Worm (Caenorhabditis elegans): Measurements from ENCODE around the gene prdx-2.
"Not testable (repeated sequence)": the region's sequence is repeated elsewhere in the genome, so short reads cannot be mapped to it uniquely, and the experiment has no call there.

Gene prdx-2

DNA sequence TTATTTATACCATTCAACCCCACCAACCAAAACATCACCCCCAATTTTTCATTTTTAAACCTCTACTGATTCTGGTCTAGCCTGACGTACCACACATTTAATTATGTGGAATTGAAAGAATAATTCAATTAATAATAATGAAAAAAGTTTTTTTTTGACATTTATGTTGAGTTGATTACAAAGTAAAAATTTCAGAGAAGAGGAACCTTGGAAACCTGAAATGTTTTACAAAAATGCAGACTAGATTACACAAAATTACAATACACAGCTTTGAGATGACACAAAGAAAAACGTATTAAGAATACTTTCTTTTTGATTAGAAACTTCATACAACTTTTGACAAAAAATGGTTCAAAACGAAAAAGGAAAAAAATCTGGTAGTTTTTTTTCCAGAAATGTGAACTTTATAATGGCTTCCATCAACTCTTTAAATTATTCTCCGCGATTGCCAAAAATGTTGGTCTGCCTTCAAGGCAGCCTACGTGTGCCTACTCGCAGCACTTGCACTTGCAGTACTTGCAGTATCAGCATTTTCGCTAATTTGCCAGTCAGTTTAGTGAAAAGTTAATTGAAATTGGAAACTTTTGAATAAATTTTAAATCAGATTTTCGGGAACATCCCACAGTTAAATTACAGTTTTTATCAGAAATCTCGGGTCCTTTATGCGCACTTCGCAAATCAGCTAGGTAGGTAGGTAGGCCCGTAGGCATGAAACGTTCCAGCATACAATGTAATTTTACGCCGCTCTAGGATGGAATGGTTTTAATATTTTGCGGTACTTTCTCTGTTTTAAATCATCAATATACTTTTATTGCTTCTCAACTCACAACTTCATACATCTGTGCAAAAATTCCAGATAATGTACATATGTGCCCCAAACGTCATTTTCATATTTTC lies 37.1 kb upstream of the prdx-2 start:
- no peak for TF ChIP-seq W03F9.2 (tag; optimal IDR thresholded peaks at IDR 0.05)
- no peak for TF ChIP-seq dao-5 (tag; optimal IDR thresholded peaks at IDR 0.05)
- peak; percentile 60 for TF ChIP-seq him-1 (tag; optimal IDR thresholded peaks at IDR 0.05)

ce11 chrII:5341573-5341972 lies 36.4 kb upstream of the prdx-2 start:
- TF ChIP-seq dao-5 (tag; optimal IDR thresholded peaks at IDR 0.05) = no peak

DNA sequence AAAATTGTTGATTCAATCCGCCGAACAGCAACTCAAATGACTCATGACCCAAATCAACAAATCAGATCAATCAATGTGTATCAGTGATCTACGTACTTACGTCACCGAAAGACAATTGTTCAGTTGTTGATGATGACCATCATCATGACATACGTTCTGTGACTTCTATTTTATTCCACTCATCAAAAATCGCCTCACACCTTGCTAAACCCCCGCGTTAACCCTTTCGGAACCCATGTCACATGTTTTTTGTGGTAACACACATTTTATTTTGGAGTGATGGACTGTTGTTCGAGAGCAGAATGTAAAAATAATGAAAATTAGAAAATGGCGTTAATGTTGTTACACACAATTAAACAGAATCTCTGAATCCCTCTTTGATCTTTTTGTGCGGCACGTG lies 35.6 kb upstream of the prdx-2 start:
- TF ChIP-seq dao-5 (tag; optimal IDR thresholded peaks at IDR 0.05) (no peak), him-1 (tag; optimal IDR thresholded peaks at IDR 0.05) (no peak), W03F9.2 (tag; optimal IDR thresholded peaks at IDR 0.05) (no peak)

ce11 chrII:5344775-5345174 lies 33.2 kb upstream of the prdx-2 start, which contains the start of gene F09E5.14:
Gene F09E5.14 (minus strand): TSS chrII:5344875.
- TF ChIP-seq him-1 (tag; optimal IDR thresholded peaks at IDR 0.05) (no peak), dao-5 (tag; optimal IDR thresholded peaks at IDR 0.05) (no peak), W03F9.2 (tag; optimal IDR thresholded peaks at IDR 0.05) (no peak)

- TF ChIP-seq dao-5, W03F9.2, him-1 (tag; optimal IDR thresholded peaks at IDR 0.05): not testable (repeated sequence)
Measured at ce11 chrII:5350357-5350756, 27.6 kb upstream of the prdx-2 start, which contains the start of gene F09E5.8. Gene F09E5.8 (plus strand): TSS chrII:5350669.

- TF ChIP-seq dao-5 (tag; optimal IDR thresholded peaks at IDR 0.05) (no peak), W03F9.2 (tag; optimal IDR thresholded peaks at IDR 0.05) (no peak), him-1 (tag; optimal IDR thresholded peaks at IDR 0.05) (no peak)
Measured at ce11 chrII:5351799-5352198, 26.2 kb upstream of the prdx-2 start, which contains the start of gene F09E5.7. Gene F09E5.7 (plus strand): TSS chrII:5352099.

DNA sequence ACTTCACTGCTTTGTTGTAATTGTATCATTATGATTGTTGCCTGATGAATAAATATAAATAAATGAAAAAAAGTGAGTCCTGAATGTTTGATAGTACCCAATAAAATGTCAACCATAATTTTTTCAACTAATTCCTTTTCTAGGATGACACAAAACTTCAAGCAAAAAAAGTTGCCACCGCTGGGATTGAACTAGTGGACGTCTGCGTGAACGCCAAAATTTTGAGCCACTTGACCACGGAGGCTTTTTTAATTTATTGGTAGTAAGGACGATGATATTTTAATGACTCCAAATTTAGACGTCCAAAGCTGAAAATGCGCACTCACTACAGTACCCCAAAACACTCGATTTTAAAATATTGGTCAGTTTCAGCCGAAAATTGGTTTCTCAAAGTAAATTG lies 24.4 kb upstream of the prdx-2 start:
- TF ChIP-seq him-1 (tag; optimal IDR thresholded peaks at IDR 0.05) (no peak), dao-5 (tag; optimal IDR thresholded peaks at IDR 0.05) (peak; percentile 46), W03F9.2 (tag; optimal IDR thresholded peaks at IDR 0.05) (no peak)

DNA sequence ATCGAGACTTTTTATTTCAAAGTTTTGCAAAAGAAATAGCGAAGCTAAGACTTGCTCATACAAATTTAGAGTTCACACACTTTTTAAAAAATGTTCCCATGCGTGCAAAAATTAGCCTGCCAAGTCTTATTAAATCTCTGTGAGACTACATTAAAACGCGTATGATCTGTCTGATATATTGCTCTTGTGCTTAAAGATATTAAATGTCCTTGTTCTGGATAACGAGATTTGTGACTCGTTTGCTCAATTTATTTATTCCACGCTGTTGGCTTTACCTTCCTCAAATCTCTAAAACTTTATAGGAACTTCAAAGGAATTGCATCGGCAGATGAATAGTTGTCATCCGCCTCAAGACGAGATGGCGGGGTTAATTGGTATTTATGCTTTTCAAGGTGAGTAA lies 22.6 kb upstream of the prdx-2 start, which contains the start of gene srg-69:
srg-69 (plus strand) TSS at position 301 of the 400 bp plus-strand sequence.
- TF ChIP-seq W03F9.2 (tag; optimal IDR thresholded peaks at IDR 0.05) (no peak), him-1 (tag; optimal IDR thresholded peaks at IDR 0.05) (no peak), dao-5 (tag; optimal IDR thresholded peaks at IDR 0.05) (no peak)

DNA sequence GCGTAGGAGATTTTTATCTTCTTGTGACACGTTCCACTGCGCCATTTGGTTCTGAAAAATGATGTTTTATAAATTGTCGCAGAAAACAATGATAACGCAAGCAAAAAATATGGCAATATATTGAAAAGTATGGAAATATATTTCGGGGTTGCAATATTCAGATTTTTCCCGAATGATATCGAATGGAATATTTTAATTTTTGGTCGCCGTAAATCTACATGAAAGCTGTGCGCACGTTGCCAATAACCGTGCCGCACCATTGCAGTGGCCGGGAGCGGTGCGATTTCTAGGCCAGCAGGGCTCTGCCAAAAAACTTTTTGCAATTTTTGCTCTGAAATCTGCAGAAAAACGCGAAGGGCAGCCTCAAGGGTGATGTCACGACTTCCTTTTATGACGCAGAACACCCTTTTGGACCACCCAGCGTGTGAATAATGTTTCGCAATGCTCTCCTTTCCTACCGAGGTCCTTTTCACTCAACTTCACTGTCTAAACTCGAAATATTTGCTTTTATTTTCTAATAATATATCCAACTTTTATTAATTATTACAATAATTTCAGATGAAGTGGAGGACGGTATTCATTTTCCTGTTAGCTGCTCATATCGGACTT lies 19.8 kb upstream of the prdx-2 start, which contains the start of the genes F09E5.11 and bmy-1:
F09E5.11 (minus strand) TSS at position 51 of the 609 bp plus-strand sequence.
bmy-1 (plus strand) TSS at position 559 of the 609 bp plus-strand sequence.
- TF ChIP-seq W03F9.2 (tag; optimal IDR thresholded peaks at IDR 0.05) (peak; percentile 67), him-1 (tag; optimal IDR thresholded peaks at IDR 0.05) (peak; percentile 38), dao-5 (tag; optimal IDR thresholded peaks at IDR 0.05) (no peak)

DNA sequence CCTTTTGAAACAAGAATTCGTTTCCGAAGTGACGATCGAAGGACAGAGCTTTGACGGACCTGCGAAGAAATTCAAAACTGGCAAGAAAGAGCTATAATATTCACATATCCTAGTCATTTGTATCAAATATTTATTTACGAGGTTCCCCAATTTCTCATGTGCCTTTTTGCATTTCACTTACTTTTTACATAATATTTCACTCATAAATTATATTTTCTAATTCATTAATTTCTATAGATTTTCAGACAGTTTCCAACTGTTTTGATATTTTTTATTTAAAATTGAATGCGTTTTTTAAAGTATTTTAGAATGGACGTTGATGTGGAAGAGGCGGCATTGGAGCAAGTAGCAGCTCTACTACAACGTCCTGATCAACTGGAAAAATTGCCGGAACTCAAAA lies 18.7 kb upstream of the prdx-2 start, which contains the start of gene sec-6:
sec-6 (plus strand) TSS at position 301 of the 400 bp plus-strand sequence.
- TF ChIP-seq W03F9.2 (tag; optimal IDR thresholded peaks at IDR 0.05) (no peak), him-1 (tag; optimal IDR thresholded peaks at IDR 0.05) (no peak), dao-5 (tag; optimal IDR thresholded peaks at IDR 0.05) (no peak)

DNA sequence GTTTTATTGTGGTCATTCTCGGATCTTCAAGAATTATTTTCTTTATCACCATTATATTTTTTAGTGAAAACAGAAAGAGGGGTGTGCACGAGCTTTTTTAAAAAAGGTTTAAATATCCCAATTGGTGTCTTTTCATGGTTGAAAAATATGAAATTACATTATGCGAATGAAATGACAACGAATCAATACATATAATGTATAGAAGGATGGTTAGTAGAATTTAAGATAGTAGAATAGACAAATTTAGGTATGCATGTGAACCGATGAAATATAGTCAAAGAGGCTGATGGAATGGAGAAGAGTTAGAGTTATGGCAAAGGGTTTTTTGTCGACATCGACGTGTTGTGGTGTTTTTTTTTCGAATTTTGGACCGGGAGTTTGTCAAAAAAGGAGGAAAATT lies 13.5 kb upstream of the prdx-2 start:
- TF ChIP-seq him-1 (tag; optimal IDR thresholded peaks at IDR 0.05) (no peak), dao-5 (tag; optimal IDR thresholded peaks at IDR 0.05) (no peak), W03F9.2 (tag; optimal IDR thresholded peaks at IDR 0.05) (no peak)

DNA sequence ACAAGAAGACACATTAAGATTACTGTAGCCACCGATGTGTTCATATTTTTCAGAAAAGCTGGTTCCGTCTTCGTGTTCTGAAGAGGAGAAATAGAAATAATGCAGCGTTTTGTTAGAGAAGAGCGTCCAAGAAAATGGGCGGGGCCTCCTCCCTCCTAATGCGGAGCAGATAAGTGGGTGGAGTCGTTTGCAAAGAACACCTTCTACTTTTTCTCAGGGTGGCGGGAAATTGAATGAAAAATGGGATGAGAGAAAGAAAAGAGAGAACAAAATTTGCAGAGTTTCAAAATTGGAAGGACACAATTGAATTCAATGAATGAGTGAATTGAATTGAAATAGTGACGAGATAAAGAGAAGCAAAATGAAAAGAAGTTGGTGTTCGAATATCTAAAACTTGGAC lies 12.3 kb upstream of the prdx-2 start, which contains the start of gene F09E5.16:
F09E5.16 (minus strand) TSS at position 101 of the 400 bp plus-strand sequence.
- TF ChIP-seq him-1 (tag; optimal IDR thresholded peaks at IDR 0.05) = no peak
- no peak for TF ChIP-seq W03F9.2 (tag; optimal IDR thresholded peaks at IDR 0.05)
- no peak for TF ChIP-seq dao-5 (tag; optimal IDR thresholded peaks at IDR 0.05)

DNA sequence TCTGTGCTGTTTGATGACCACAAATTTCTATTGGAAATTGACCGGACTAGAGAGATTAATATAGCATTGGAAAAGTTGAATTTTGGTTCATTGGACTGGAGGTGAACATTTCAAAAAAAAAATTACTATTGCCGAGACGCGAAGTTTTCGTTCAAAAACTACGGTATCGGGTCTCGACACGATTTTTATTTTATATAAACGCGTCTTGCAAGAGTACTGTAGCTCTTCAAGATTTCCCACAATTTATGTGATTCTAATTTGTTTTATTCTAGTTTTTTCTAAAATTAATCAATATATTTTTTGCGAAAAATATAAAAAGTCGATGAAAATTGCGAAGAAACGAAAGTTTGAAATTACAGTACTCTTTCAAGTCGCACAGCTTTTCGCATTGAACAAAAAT lies 7.4 kb upstream of the prdx-2 start, which contains the start of gene F09E5.12:
F09E5.12 (minus strand) TSS at position 101 of the 400 bp plus-strand sequence.
- TF ChIP-seq dao-5 (tag; optimal IDR thresholded peaks at IDR 0.05) (no peak), him-1 (tag; optimal IDR thresholded peaks at IDR 0.05) (no peak), W03F9.2 (tag; optimal IDR thresholded peaks at IDR 0.05) (no peak)
